Fruit fly (Drosophila melanogaster) whole organism, wandering third instar larva: ENCODE measurements around the gene Pex10.

Experiments used
- CG32264 ChIP-seq: fragments of 200-800 bp; sonication (Bioruptor generic); optimal IDR thresholded peaks from 2 replicates; lab custom pipeline; 2016; ENCODE audit warnings: missing biosample characterization, missing genetic modification characterization
- CG9705 ChIP-seq: fragments of 200-800 bp; sonication (Bioruptor generic); optimal IDR thresholded peaks from 2 replicates; lab custom pipeline; 2018; ENCODE audit warnings: missing biosample characterization, mild to moderate bottlenecking, missing genetic modification characterization
- CrebA ChIP-seq: fragments of 200-800 bp; sonication (Bioruptor generic); optimal IDR thresholded peaks from 2 replicates; lab custom pipeline; 2016; ENCODE audit warnings: missing biosample characterization, mild to moderate bottlenecking, missing genetic modification characterization, borderline replicate concordance
- Dif ChIP-seq: fragments of 200-275, 200-300 bp; sonication (Bioruptor generic); optimal IDR thresholded peaks from 2 replicates; lab custom pipeline; 2018; ENCODE audit warnings: missing biosample characterization, missing genetic modification characterization; ENCODE audit not compliant: partially characterized antibody
- GATAd ChIP-seq: sonication (Bioruptor generic); optimal IDR thresholded peaks from 2 replicates; lab custom pipeline; 2016; ENCODE audit warnings: missing biosample characterization, missing genetic modification characterization
- Hr83 ChIP-seq: fragments of 200-300 bp; sonication (Bioruptor generic); optimal IDR thresholded peaks from 2 replicates; lab custom pipeline; 2016; ENCODE audit warnings: missing biosample characterization, mild to moderate bottlenecking, missing genetic modification characterization, moderate library complexity; ENCODE audit not compliant: poor library complexity, severe bottlenecking
- Mio ChIP-seq: sonication (Bioruptor generic); optimal IDR thresholded peaks from 2 replicates; lab custom pipeline; 2016; ENCODE audit warnings: missing biosample characterization, missing genetic modification characterization
- Myc ChIP-seq: fragments of >200 bp; optimal IDR thresholded peaks from 2 replicates; lab custom pipeline; 2017
- N ChIP-seq: fragments of >200 bp; optimal IDR thresholded peaks from 2 replicates; lab custom pipeline; 2018; ENCODE audit warnings: missing biosample characterization, missing external identifiers, missing genetic modification characterization
- OdsH ChIP-seq: fragments of 200-800 bp; sonication (Bioruptor generic); optimal IDR thresholded peaks from 2 replicates; lab custom pipeline; 2016; ENCODE audit warnings: missing biosample characterization, mild to moderate bottlenecking, missing genetic modification characterization
- Rel ChIP-seq, 2 experiments: fragments of 200-800 bp; sonication (Bioruptor generic) in 1 of 2; optimal IDR thresholded peaks; 2 replicates in 1 of 2; 3 replicates in 1 of 2; lab custom pipeline; 2016 to 2019; ENCODE audit warnings: mild to moderate bottlenecking in 2 of 2, missing biosample characterization in 2 of 2, missing genetic modification characterization in 2 of 2, moderate library complexity in 1 of 2
- Vsx2 ChIP-seq: fragments of 200-300, 225-300 bp; sonication (Bioruptor generic); optimal IDR thresholded peaks from 2 replicates; lab custom pipeline; 2018; ENCODE audit warnings: missing biosample characterization, missing genetic modification characterization; ENCODE audit not compliant: partially characterized antibody
- br ChIP-seq: fragments of 200-800 bp; sonication (Bioruptor generic); optimal IDR thresholded peaks from 2 replicates; lab custom pipeline; 2016; ENCODE audit warnings: missing biosample characterization, missing genetic modification characterization
- brk ChIP-seq: fragments of 200-800 bp; sonication (Bioruptor generic); optimal IDR thresholded peaks from 2 replicates; lab custom pipeline; 2016; ENCODE audit warnings: missing biosample characterization, mild to moderate bottlenecking, missing genetic modification characterization
- dl ChIP-seq, 2 experiments: fragments of 175-275, 200-275 bp in 1 of 2; fragments of 200-275 bp in 1 of 2; sonication (Bioruptor generic); optimal IDR thresholded peaks; lab custom pipeline; 2018; ENCODE audit warnings: mild to moderate bottlenecking in 2 of 2, missing biosample characterization in 2 of 2, missing genetic modification characterization in 2 of 2, moderate library complexity in 2 of 2; ENCODE audit not compliant: partially characterized antibody in 2 of 2, insufficient read depth in 1 of 2
- foxo ChIP-seq, 2 experiments: fragments of 200-800 bp; sonication (Bioruptor generic); optimal IDR thresholded peaks; 2 replicates in 1 of 2; 3 replicates in 1 of 2; lab custom pipeline; 2016 to 2017; ENCODE audit warnings: missing biosample characterization in 2 of 2, missing genetic modification characterization in 2 of 2
- h ChIP-seq: fragments of 200-800 bp; sonication (Bioruptor generic); optimal IDR thresholded peaks from 3 replicates; lab custom pipeline; 2016; ENCODE audit warnings: missing biosample characterization, mild to moderate bottlenecking, missing genetic modification characterization
- jim ChIP-seq: fragments of 175-275, 200-325 bp; sonication (Bioruptor generic); optimal IDR thresholded peaks from 2 replicates; lab custom pipeline; 2016; ENCODE audit warnings: missing biosample characterization, mild to moderate bottlenecking, missing genetic modification characterization
- lola ChIP-seq: fragments of >200 bp; optimal IDR thresholded peaks from 2 replicates; lab custom pipeline; 2017; ENCODE audit warnings: missing biosample characterization, missing genetic modification characterization
- pan ChIP-seq: fragments of >200 bp; optimal IDR thresholded peaks from 2 replicates; lab custom pipeline; 2017
- psq ChIP-seq: fragments of 200-800 bp; sonication (Bioruptor generic); optimal IDR thresholded peaks from 3 replicates; lab custom pipeline; 2017; ENCODE audit warnings: missing biosample characterization, mild to moderate bottlenecking, missing genetic modification characterization, moderate library complexity
- rgr ChIP-seq: fragments of 200-800 bp; sonication (Bioruptor generic); optimal IDR thresholded peaks from 3 replicates; lab custom pipeline; 2016; ENCODE audit warnings: missing biosample characterization, mild to moderate bottlenecking, missing genetic modification characterization
- sage ChIP-seq: fragments of 200-800 bp; sonication (Bioruptor generic); optimal IDR thresholded peaks from 2 replicates; lab custom pipeline; 2016; ENCODE audit warnings: missing biosample characterization, mild to moderate bottlenecking, missing genetic modification characterization
- woc ChIP-seq: sonication (Bioruptor generic); optimal IDR thresholded peaks from 2 replicates; lab custom pipeline; 2016; ENCODE audit warnings: missing biosample characterization, mild to moderate bottlenecking, missing genetic modification characterization

Gene Pex10

dm6 chr3L:1591692-1592371, 33.8 kb downstream of the Pex10 start (continued):
- TF ChIP-seq OdsH (peak; percentile 99), CG9705 (GFP tag; lab: Kevin White, UChicago) (peak; percentile 95), CrebA (no peak), Myc (lab: Kevin White, UChicago) (no peak), Mio (GFP tag; lab: Kevin White, UChicago) (peak; percentile 93), pan (lab: Kevin White, UChicago) (no peak), Hr83 (GFP tag; lab: Kevin White, UChicago) (peak; percentile 100), CG32264 (GFP tag; lab: Kevin White, UChicago) (peak; percentile 97), Vsx2 (GFP tag; lab: Kevin White, UChicago) (no peak), woc (GFP tag; lab: Kevin White, UChicago) (peak; percentile 86), rgr (GFP tag; lab: Kevin White, UChicago) (peak; percentile 99)
- TF ChIP-seq, all 38 proteins: peak for 24

DNA sequence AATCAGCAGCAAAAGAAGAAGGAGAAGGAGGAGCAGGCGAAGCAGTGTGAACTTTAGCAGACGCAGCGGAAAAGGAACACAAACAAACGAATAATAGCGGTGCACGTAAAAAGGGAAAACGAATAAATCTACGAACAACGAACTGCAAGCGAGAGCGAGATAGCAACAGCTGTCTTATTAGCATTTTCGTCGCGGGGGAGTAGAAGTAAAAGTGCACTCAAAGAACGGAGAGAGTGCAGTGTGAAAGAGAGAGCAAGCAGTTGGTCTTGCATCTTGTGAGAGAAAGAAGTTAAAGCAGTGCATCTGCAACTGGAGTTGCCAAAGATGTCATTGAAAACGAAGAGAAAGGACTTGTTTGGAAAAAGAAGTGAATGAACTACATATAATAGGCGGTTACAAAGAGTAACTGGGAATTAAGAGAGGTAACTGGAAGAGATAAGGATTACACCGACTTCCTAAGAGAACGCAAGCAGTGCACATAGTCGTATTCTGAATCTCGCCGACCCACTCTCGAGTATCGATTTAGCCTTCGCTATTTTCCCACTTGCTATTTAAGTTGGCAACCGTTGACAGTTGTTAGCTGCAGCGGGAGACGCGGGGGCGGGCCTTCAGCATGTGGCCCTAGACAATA, 34.9 kb downstream of the Pex10 start:
- TF ChIP-seq sage, result no peak
- TF ChIP-seq Vsx2 (GFP tag; lab: Kevin White, UChicago), result peak; percentile 59
- peak; percentile 80 for TF ChIP-seq psq (GFP tag; lab: Kevin White, UChicago)
- TF ChIP-seq Dif (GFP tag; lab: Kevin White, UChicago), result peak; percentile 24
- TF ChIP-seq br (GFP tag; lab: Kevin White, UChicago), result no peak

DNA sequence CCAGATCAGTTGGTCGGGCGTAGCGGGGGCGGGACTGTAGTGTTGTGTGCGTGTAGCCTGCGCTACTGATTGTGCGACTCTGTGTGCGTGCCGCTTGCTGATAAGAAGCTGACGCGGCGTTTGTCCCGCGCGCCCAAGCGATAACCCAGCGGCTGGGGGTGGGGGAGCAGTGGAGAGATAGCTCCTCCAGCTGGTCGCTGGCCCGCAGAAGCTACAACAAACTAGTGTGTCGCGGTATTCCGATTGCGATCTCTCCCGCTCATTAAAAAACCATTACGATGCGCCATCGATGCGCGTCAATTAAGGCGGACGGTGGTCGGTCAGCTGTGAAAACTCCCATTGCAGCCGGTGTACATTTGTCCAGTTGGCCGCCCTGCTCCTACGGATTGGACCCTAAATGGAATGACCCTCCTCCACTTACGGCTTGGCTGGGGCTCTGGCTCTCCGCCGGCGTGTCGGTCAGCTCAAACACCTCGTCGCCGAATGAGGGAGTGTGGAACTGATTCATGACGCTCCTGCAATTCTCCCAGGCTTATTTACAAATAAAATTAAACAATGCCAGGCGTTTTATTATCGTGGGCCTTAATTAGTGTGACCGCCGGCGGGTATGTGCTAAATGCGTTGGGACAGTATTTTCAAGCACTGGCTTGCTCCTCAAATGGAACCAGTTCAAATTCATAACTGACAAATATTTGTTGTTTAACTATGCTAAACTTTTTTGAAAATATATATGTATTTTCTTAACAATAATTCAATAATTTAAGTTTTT, 44.2 kb downstream of the Pex10 start, which contains the start of gene CG12104:
TSS of gene CG12104 (minus strand) at position 611 of the 769 bp plus-strand sequence.
- no peak for TF ChIP-seq rgr (GFP tag; lab: Kevin White, UChicago)
- TF ChIP-seq Rel (GFP tag; optimal IDR thresholded peaks at IDR 0.05; lab: Kevin White, UChicago), result no peak
- TF ChIP-seq Rel (tag; optimal IDR thresholded peaks at IDR 0.05; lab: Kevin White, UChicago), result peak; percentile 1
- no peak for TF ChIP-seq Mio (GFP tag; lab: Kevin White, UChicago)
- TF ChIP-seq h (GFP tag; lab: Kevin White, UChicago), result peak; percentile 22
- no peak for TF ChIP-seq Hr83 (GFP tag; lab: Kevin White, UChicago)
- no peak for TF ChIP-seq jim (GFP tag; lab: Kevin White, UChicago)
- no peak for TF ChIP-seq psq (GFP tag; lab: Kevin White, UChicago)
- TF ChIP-seq GATAd, result no peak
- no peak for TF ChIP-seq dl (GFP tag; optimal IDR thresholded peaks at IDR 0.05; lab: Kevin White, UChicago; ENCODE audit: insufficient read depth in 1 of 2, partially characterized antibody in 2 of 2)
- no peak for TF ChIP-seq lola
- no peak for TF ChIP-seq N (GFP tag; lab: Kevin White, UChicago)
- TF ChIP-seq foxo (GFP tag; optimal IDR thresholded peaks at IDR 0.05; lab: Kevin White, UChicago), result peak in 1 of 2 experiments; percentile 11
- TF ChIP-seq, all 38 proteins: peak for 3

DNA sequence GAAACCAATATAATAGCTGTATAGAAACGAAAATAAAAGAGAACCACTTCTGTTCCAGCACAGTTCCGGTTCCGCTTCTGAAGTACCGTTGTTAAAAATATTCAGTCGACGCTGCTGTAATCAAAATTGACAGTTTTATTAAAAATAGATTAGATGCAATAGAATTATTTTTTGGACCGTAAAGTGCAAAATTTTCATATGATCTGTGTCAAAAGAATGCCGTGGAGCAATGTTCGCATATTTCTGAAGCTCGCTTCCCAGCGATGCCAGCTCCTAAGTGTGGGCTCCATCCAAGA, 44.8 kb downstream of the Pex10 start, which contains the start of the genes CG18170 and CG33791:
TSS of gene CG18170 (plus strand) at position 122 of the 296 bp plus-strand sequence.
TSS of gene CG33791 (plus strand) at position 122 of the 296 bp plus-strand sequence.
- no peak for TF ChIP-seq brk (GFP tag; lab: Kevin White, UChicago)
